Worm (Caenorhabditis elegans): ENCODE results near the gene col-40.
"Not testable (repeated sequence)": the region's sequence is repeated elsewhere in the genome, so short reads cannot be mapped to it uniquely, and the experiment has no call there.

DNA sequence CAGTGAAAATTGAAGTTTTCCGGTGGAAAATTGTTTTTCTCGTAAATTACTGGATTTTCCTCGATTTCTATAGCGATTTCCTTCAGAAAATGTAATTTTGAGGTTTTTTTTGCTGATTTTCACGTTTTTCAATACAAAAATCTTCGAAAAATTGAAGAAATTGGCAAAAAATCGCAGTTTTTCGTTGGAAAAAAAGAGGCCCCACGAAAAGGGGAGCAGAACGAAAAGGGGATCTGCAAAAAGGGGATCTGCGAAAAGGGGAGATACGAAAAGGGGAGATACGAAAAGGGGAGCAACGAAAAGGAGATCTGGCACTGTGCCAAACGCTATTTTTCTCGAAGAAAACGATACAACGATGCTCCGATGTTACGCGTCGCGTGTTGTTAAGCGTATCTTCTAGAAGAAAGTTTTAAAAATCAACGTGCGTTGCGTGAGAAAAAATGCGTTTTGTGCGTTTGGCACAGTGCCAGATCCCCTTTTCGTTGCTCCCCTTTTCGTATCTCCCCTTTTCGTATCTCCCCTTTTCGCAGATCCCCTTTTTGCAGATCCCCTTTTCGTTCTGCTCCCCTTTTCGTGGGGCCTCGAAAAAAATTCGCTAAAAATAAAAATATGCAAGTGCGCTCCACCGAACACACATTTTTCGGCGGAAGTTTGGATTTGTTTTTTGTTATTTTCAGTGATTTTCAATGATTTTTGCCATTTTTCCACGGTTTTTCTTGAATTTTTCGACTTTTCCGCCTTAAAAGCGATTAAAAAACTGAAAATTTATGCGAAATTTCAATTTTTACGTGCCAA, 27.7 kb upstream of the col-40 start:
- not testable (repeated sequence) for TF ChIP-seq zip-4 (GFP tag; optimal IDR thresholded peaks at IDR 0.05); unc-130 (tag; optimal IDR thresholded peaks at IDR 0.05); ztf-4 (tag; optimal IDR thresholded peaks at IDR 0.05); vab-15 (tag; optimal IDR thresholded peaks at IDR 0.05); sptf-1 (tag; optimal IDR thresholded peaks at IDR 0.05)
- TF ChIP-seq xbp-1 (tag; optimal IDR thresholded peaks at IDR 0.05), result peak; percentile 45
- TF ChIP-seq rnt-1 (tag; optimal IDR thresholded peaks at IDR 0.05), result peak; percentile 88
- TF ChIP-seq ceh-88 (GFP tag; IDR thresholded peaks at IDR 0.05), result peak; percentile 71
